Worm (Caenorhabditis elegans): ENCODE data around the gene ZK262.20.
"Not testable (repeated sequence)": the region's sequence is repeated elsewhere in the genome, so short reads cannot be mapped to it uniquely, and the experiment has no call there.

Gene ZK262.20

ce11 chrV:18462365-18462837, 27.5 kb upstream of the ZK262.20 start, which contains the start of gene ZK228.4:
TSS of gene ZK228.4 (plus strand) at chrV:18462787.
- TF ChIP-seq scrt-1 (GFP tag; IDR thresholded peaks at IDR 0.05): no peak
- TF ChIP-seq flt-1 (GFP tag; IDR thresholded peaks at IDR 0.05): no peak
- TF ChIP-seq ets-7 (tag; optimal IDR thresholded peaks at IDR 0.05): no peak
- TF ChIP-seq hmbx-1 (tag; optimal IDR thresholded peaks at IDR 0.05): no peak
- no peak for TF ChIP-seq pes-1 (GFP tag; IDR thresholded peaks at IDR 0.05)
- no peak for TF ChIP-seq tbx-11 (GFP tag; IDR thresholded peaks at IDR 0.05)
- no peak for TF ChIP-seq ama-1 (optimal IDR thresholded peaks at IDR 0.05)
- TF ChIP-seq hnd-1 (tag; optimal IDR thresholded peaks at IDR 0.05): no peak
- no peak for TF ChIP-seq ceh-13 (GFP tag; optimal IDR thresholded peaks at IDR 0.05)
- no peak for TF ChIP-seq B0310.2 (tag; optimal IDR thresholded peaks at IDR 0.05)
- no peak for TF ChIP-seq ceh-36 (tag; optimal IDR thresholded peaks at IDR 0.05)

DNA sequence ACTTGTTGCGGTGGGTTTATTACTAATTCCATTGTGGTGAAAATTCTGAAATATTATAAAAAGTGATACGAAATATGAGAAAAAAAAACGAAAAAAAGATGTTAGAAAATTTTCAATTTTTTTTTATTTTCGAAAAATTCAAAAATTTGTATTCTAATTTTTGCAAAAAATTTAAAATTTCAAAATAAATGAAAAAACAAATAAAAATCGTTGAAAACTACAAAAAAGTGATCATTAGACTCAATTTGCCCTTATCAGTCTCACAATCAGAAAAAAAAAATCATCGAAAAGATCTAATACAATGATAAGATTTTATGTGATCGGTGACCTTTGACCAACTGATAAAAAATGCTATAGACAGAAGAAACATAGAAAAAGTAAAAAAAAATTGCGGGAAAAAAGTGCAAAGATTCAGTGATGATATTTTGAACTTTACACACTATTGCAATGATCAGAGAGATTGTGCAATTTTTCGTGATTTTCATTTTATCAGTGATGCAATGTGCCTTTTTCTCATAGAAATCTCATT, 26.4 kb upstream of the ZK262.20 start, which contains the start of gene ZK228.3:
ZK228.3 (minus strand) TSS at position 51 of the 529 bp plus-strand sequence.
- TF ChIP-seq hmg-4 (GFP tag; optimal IDR thresholded peaks at IDR 0.05) (no peak), flt-1 (GFP tag; IDR thresholded peaks at IDR 0.05) (no peak), ets-7 (tag; optimal IDR thresholded peaks at IDR 0.05) (no peak), F13C5.2 (tag; optimal IDR thresholded peaks at IDR 0.05) (no peak), hnd-1 (tag; optimal IDR thresholded peaks at IDR 0.05) (no peak), aly-1 (tag; optimal IDR thresholded peaks at IDR 0.05) (no peak), tbx-37 (GFP tag; conservative IDR thresholded peaks at IDR 0.05) (no peak), hmbx-1 (tag; optimal IDR thresholded peaks at IDR 0.05) (no peak), pes-1 (GFP tag; IDR thresholded peaks at IDR 0.05) (no peak), tra-4 (tag; optimal IDR thresholded peaks at IDR 0.05) (no peak), tbx-11 (GFP tag; IDR thresholded peaks at IDR 0.05) (no peak), ceh-13 (GFP tag; optimal IDR thresholded peaks at IDR 0.05) (no peak)

- TF ChIP-seq tra-4 (tag; optimal IDR thresholded peaks at IDR 0.05) (no peak), tbx-11 (GFP tag; IDR thresholded peaks at IDR 0.05) (no peak), ets-7 (tag; optimal IDR thresholded peaks at IDR 0.05) (no peak), aly-1 (tag; optimal IDR thresholded peaks at IDR 0.05) (no peak), tbx-37 (GFP tag; conservative IDR thresholded peaks at IDR 0.05) (no peak), hnd-1 (tag; optimal IDR thresholded peaks at IDR 0.05) (no peak)
Observed at ce11 chrV:18456574-18456973, 21.7 kb upstream of the ZK262.20 start, which contains the start of gene ZK228.10. TSS of gene ZK228.10 (plus strand) at chrV:18456874.

- TF ChIP-seq ama-1 (optimal IDR thresholded peaks at IDR 0.05): no peak
- no peak for TF ChIP-seq hmbx-1 (tag; optimal IDR thresholded peaks at IDR 0.05)
- no peak for TF ChIP-seq ceh-36 (tag; optimal IDR thresholded peaks at IDR 0.05)
- TF ChIP-seq aly-1 (tag; optimal IDR thresholded peaks at IDR 0.05): no peak
- no peak for TF ChIP-seq tbx-11 (GFP tag; IDR thresholded peaks at IDR 0.05)
- TF ChIP-seq ets-7 (tag; optimal IDR thresholded peaks at IDR 0.05): no peak
- TF ChIP-seq hnd-1 (tag; optimal IDR thresholded peaks at IDR 0.05): no peak
- no peak for TF ChIP-seq hmg-4 (GFP tag; optimal IDR thresholded peaks at IDR 0.05)
- TF ChIP-seq ceh-13 (GFP tag; optimal IDR thresholded peaks at IDR 0.05): no peak
- no peak for TF ChIP-seq F13C5.2 (tag; optimal IDR thresholded peaks at IDR 0.05)
- TF ChIP-seq tbx-37 (GFP tag; conservative IDR thresholded peaks at IDR 0.05): no peak
Observed at ce11 chrV:18444118-18444517, 9.3 kb upstream of the ZK262.20 start, which contains the start of gene ZK228.1. TSS of gene ZK228.1 (plus strand) at chrV:18444418.

DNA sequence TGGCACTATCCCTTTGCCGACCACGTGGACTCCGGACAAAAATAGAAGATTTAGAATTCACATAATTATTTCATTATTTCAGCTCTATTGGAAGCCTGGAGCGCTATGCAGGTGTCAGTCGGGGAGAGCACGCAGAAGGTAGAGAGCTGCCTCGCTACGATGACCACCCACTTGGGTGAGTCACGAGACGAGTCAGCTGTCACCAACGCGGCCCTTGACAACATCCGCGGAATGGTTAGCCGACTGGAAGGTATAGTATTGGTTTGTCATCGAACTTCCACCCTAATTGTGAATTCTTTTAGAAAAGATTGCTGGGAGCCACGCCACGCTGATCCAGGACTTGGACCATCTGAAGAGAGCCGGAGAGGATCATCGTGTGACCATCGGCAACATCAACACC, 4.6 kb upstream of the ZK262.20 start, which contains the start of gene ZK262.9:
ZK262.9 (plus strand) TSS at position 301 of the 400 bp plus-strand sequence.
- not testable (repeated sequence) for TF ChIP-seq F13C5.2 (tag; optimal IDR thresholded peaks at IDR 0.05); B0310.2 (tag; optimal IDR thresholded peaks at IDR 0.05); tbx-37 (GFP tag; conservative IDR thresholded peaks at IDR 0.05)

ce11 chrV:18438081-18438480, 3.2 kb upstream of the ZK262.20 start, which contains the start of gene ZK262.8:
TSS of gene ZK262.8 (plus strand) at chrV:18438381.
- TF ChIP-seq flt-1 (GFP tag; IDR thresholded peaks at IDR 0.05) (no peak), scrt-1 (GFP tag; IDR thresholded peaks at IDR 0.05) (no peak), sea-1 (GFP tag; conservative IDR thresholded peaks at IDR 0.05) (no peak), hmbx-1 (tag; optimal IDR thresholded peaks at IDR 0.05) (no peak), aly-1 (tag; optimal IDR thresholded peaks at IDR 0.05) (no peak), ama-1 (optimal IDR thresholded peaks at IDR 0.05) (no peak), tbx-11 (GFP tag; IDR thresholded peaks at IDR 0.05) (no peak), ceh-13 (GFP tag; optimal IDR thresholded peaks at IDR 0.05) (no peak), tbx-37 (GFP tag; conservative IDR thresholded peaks at IDR 0.05) (no peak), ceh-36 (tag; optimal IDR thresholded peaks at IDR 0.05) (no peak), hnd-1 (tag; optimal IDR thresholded peaks at IDR 0.05) (no peak), ets-7 (tag; optimal IDR thresholded peaks at IDR 0.05) (no peak), tra-4 (tag; optimal IDR thresholded peaks at IDR 0.05) (no peak), B0310.2 (tag; optimal IDR thresholded peaks at IDR 0.05) (no peak), hmg-4 (GFP tag; optimal IDR thresholded peaks at IDR 0.05) (no peak), pes-1 (GFP tag; IDR thresholded peaks at IDR 0.05) (no peak), F13C5.2 (tag; optimal IDR thresholded peaks at IDR 0.05) (no peak)

DNA sequence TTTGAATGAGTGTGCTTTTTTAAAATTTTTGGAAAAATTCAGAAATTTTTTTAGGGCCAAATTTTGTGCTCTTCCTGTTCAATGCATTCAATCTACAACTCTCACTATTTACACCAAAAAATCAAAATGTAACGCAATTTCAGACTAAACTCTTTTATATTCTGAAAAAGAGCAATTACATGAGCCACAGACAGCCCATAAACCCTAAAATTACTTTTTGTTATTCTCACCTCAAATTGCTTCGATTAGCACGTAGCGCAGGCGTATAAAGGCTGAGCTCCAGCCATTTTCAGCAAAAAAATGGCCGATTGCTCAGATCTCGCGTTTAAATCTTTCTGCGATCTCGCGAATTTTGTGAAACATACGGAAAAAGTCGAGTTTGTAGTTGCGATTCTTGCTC, 3.4 kb downstream of the ZK262.20 start, which contains the start of gene srw-82:
srw-82 (plus strand) TSS at position 301 of the 400 bp plus-strand sequence.
- TF ChIP-seq B0310.2 (tag; optimal IDR thresholded peaks at IDR 0.05): no peak
- no peak for TF ChIP-seq ama-1 (optimal IDR thresholded peaks at IDR 0.05)
- TF ChIP-seq tbx-11 (GFP tag; IDR thresholded peaks at IDR 0.05): no peak
- TF ChIP-seq flt-1 (GFP tag; IDR thresholded peaks at IDR 0.05): no peak
- no peak for TF ChIP-seq hmbx-1 (tag; optimal IDR thresholded peaks at IDR 0.05)
- no peak for TF ChIP-seq hnd-1 (tag; optimal IDR thresholded peaks at IDR 0.05)
- TF ChIP-seq ceh-36 (tag; optimal IDR thresholded peaks at IDR 0.05): no peak
- TF ChIP-seq aly-1 (tag; optimal IDR thresholded peaks at IDR 0.05): no peak
- TF ChIP-seq hmg-4 (GFP tag; optimal IDR thresholded peaks at IDR 0.05): no peak
- no peak for TF ChIP-seq F13C5.2 (tag; optimal IDR thresholded peaks at IDR 0.05)
- TF ChIP-seq pes-1 (GFP tag; IDR thresholded peaks at IDR 0.05): no peak
- no peak for TF ChIP-seq tra-4 (tag; optimal IDR thresholded peaks at IDR 0.05)
- TF ChIP-seq scrt-1 (GFP tag; IDR thresholded peaks at IDR 0.05): no peak
- TF ChIP-seq sea-1 (GFP tag; conservative IDR thresholded peaks at IDR 0.05): no peak
- no peak for TF ChIP-seq ceh-13 (GFP tag; optimal IDR thresholded peaks at IDR 0.05)
- no peak for TF ChIP-seq tbx-37 (GFP tag; conservative IDR thresholded peaks at IDR 0.05)
- no peak for TF ChIP-seq ets-7 (tag; optimal IDR thresholded peaks at IDR 0.05)

Data from whole organism, early embryonic.